Worm (Caenorhabditis elegans) whole organism, late embryonic: ENCODE data around the gene F14F3.4.
A peak's percentile ranks its signal among the peaks of the same experiment; 100 is the strongest.

Experiments
- C08G9.2 ChIP-seq: sonication (generic microtip); optimal IDR thresholded peaks from 2 replicates; lab custom pipeline; 2016; ENCODE audit warnings: mild to moderate bottlenecking, missing genetic modification characterization, moderate library complexity, missing compliant biosample characterization
- F13H6.1 ChIP-seq: sonication (generic microtip); optimal IDR thresholded peaks from 2 replicates; lab custom pipeline; 2016; ENCODE audit warnings: missing genetic modification characterization, missing compliant biosample characterization
- K09A11.1 ChIP-seq: sonication (generic microtip); optimal IDR thresholded peaks from 2 replicates; lab custom pipeline; 2017; ENCODE audit warnings: antibody characterized with exemption, mild to moderate bottlenecking, missing genetic modification characterization, missing compliant biosample characterization; ENCODE audit not compliant: insufficient read depth
- Y22D7AL.16 ChIP-seq: sonication (generic microtip); optimal IDR thresholded peaks from 2 replicates; lab custom pipeline; 2016; ENCODE audit warnings: missing genetic modification characterization, missing compliant biosample characterization
- ahr-1 ChIP-seq: sonication (generic microtip); optimal IDR thresholded peaks from 2 replicates; lab custom pipeline; 2016; ENCODE audit warnings: missing genetic modification characterization, missing compliant biosample characterization
- ceh-18 ChIP-seq: sonication (generic microtip); optimal IDR thresholded peaks from 2 replicates; lab custom pipeline; 2016; ENCODE audit warnings: missing genetic modification characterization, missing compliant biosample characterization
- ceh-2 ChIP-seq: sonication (generic microtip); optimal IDR thresholded peaks from 2 replicates; lab custom pipeline; 2016; ENCODE audit warnings: missing genotype, missing genetic modification characterization, missing compliant biosample characterization
- ceh-24 ChIP-seq: sonication (generic microtip); optimal IDR thresholded peaks from 2 replicates; lab custom pipeline; 2016; ENCODE audit warnings: mild to moderate bottlenecking, missing genetic modification characterization, missing compliant biosample characterization
- ceh-30 ChIP-seq: fragments of 150-350 bp; optimal IDR thresholded peaks from 2 replicates; lab custom pipeline; 2014; ENCODE audit warnings: missing biosample characterization, missing genetic modification characterization
- ceh-31 ChIP-seq: sonication (generic microtip); optimal IDR thresholded peaks from 2 replicates; lab custom pipeline; 2016; ENCODE audit warnings: missing genetic modification characterization, missing compliant biosample characterization
- ceh-34 ChIP-seq: sonication (generic microtip); optimal IDR thresholded peaks from 2 replicates; lab custom pipeline; 2016; ENCODE audit warnings: mild to moderate bottlenecking, missing genetic modification characterization, missing compliant biosample characterization
- ceh-6 ChIP-seq: fragments of 200-800 bp; sonication (Bioruptor generic); optimal IDR thresholded peaks from 2 replicates; lab custom pipeline; 2018; ENCODE audit warnings: mild to moderate bottlenecking, missing genetic modification characterization, missing compliant biosample characterization
- ceh-9 ChIP-seq: sonication (generic microtip); optimal IDR thresholded peaks from 2 replicates; lab custom pipeline; 2016; ENCODE audit warnings: mild to moderate bottlenecking, missing genetic modification characterization, inconsistent platforms, missing compliant biosample characterization
- che-1 ChIP-seq: sonication (generic microtip); optimal IDR thresholded peaks from 2 replicates; lab custom pipeline; 2016; ENCODE audit warnings: mild to moderate bottlenecking, missing genetic modification characterization, missing compliant biosample characterization
- dmd-4 ChIP-seq: sonication (generic microtip); optimal IDR thresholded peaks from 2 replicates; lab custom pipeline; 2016; ENCODE audit warnings: borderline replicate concordance, missing genetic modification characterization, missing compliant biosample characterization
- dve-1 ChIP-seq: sonication (generic microtip); optimal IDR thresholded peaks from 2 replicates; lab custom pipeline; 2017; ENCODE audit warnings: antibody characterized with exemption, mild to moderate bottlenecking, missing genetic modification characterization, missing compliant biosample characterization
- fkh-6 ChIP-seq: sonication (generic microtip); optimal IDR thresholded peaks from 2 replicates; lab custom pipeline; 2016; ENCODE audit warnings: missing genetic modification characterization, missing compliant biosample characterization
- hlh-15 ChIP-seq: sonication (generic microtip); optimal IDR thresholded peaks from 2 replicates; lab custom pipeline; 2016; ENCODE audit warnings: missing genetic modification characterization, missing compliant biosample characterization
- hlh-6 ChIP-seq: sonication (generic microtip); optimal IDR thresholded peaks from 2 replicates; lab custom pipeline; 2016; ENCODE audit warnings: missing genotype, missing genetic modification characterization, missing compliant biosample characterization
- lim-6 ChIP-seq: sonication (generic microtip); optimal IDR thresholded peaks from 2 replicates; lab custom pipeline; 2016; ENCODE audit warnings: missing genetic modification characterization, missing compliant biosample characterization
- nfya-1 ChIP-seq: sonication (generic microtip); optimal IDR thresholded peaks from 2 replicates; lab custom pipeline; 2017; ENCODE audit warnings: missing genetic modification characterization, mild to moderate bottlenecking, missing compliant biosample characterization, antibody characterized with exemption, moderate library complexity
- nhr-232 ChIP-seq: sonication (generic microtip); optimal IDR thresholded peaks from 2 replicates; lab custom pipeline; 2016; ENCODE audit warnings: missing genetic modification characterization, missing compliant biosample characterization
- npax-4 ChIP-seq: sonication (generic microtip); optimal IDR thresholded peaks from 2 replicates; lab custom pipeline; 2016; ENCODE audit warnings: missing genetic modification characterization, missing compliant biosample characterization
- pag-3 ChIP-seq: sonication (generic microtip); optimal IDR thresholded peaks from 2 replicates; lab custom pipeline; 2016; ENCODE audit warnings: missing compliant biosample characterization, missing genetic modification characterization, borderline replicate concordance
- pax-1 ChIP-seq: fragments of 150-350 bp; optimal IDR thresholded peaks from 2 replicates; lab custom pipeline; 2014; ENCODE audit warnings: missing biosample characterization, missing genetic modification characterization
- pha-2 ChIP-seq: sonication (generic microtip); optimal IDR thresholded peaks from 2 replicates; lab custom pipeline; 2017; ENCODE audit warnings: mild to moderate bottlenecking, missing genetic modification characterization, missing compliant biosample characterization
- pha-4 ChIP-seq: fragments of 150-350 bp; optimal IDR thresholded peaks from 2 replicates; lab custom pipeline; 2018; ENCODE audit warnings: missing biosample characterization, missing genetic modification reagents, missing genetic modification characterization
- pqm-1 ChIP-seq: sonication (generic microtip); optimal IDR thresholded peaks from 2 replicates; lab custom pipeline; 2016; ENCODE audit warnings: missing genetic modification characterization, missing compliant biosample characterization
- sox-2 ChIP-seq: fragments of 200-800 bp; sonication (Bioruptor generic); IDR thresholded peaks from 2 replicates; pipeline ENCODE4 v1.3.6; 2022; ENCODE audit warnings: missing genetic modification reagents, missing genetic modification characterization, missing compliant biosample characterization
- sox-4 ChIP-seq: sonication (generic microtip); optimal IDR thresholded peaks from 2 replicates; lab custom pipeline; 2017; ENCODE audit warnings: mild to moderate bottlenecking, missing genetic modification characterization, inconsistent platforms, missing compliant biosample characterization
- tbx-2 ChIP-seq: sonication (generic microtip); optimal IDR thresholded peaks from 2 replicates; lab custom pipeline; 2016; ENCODE audit warnings: missing genetic modification characterization, missing compliant biosample characterization
- unc-3 ChIP-seq, 2 experiments: fragments of 200-800 bp in 1 of 2; sonication (Bioruptor generic) in 1 of 2; sonication (generic microtip) in 1 of 2; conservative IDR thresholded peaks in 1 of 2; optimal IDR thresholded peaks in 1 of 2; 2 replicates each; pipeline versions ENCODE4 v1.3.6 to Lab custom; 2016 to 2022; ENCODE audit warnings: missing compliant biosample characterization in 2 of 2, missing genetic modification characterization in 2 of 2, missing genetic modification reagents in 1 of 2
- unc-42 ChIP-seq: sonication (generic microtip); optimal IDR thresholded peaks from 2 replicates; lab custom pipeline; 2016; ENCODE audit warnings: missing genotype, missing genetic modification characterization, missing compliant biosample characterization
- ztf-16 ChIP-seq: sonication (generic microtip); optimal IDR thresholded peaks from 2 replicates; lab custom pipeline; 2017; ENCODE audit warnings: missing genetic modification characterization, missing compliant biosample characterization

Gene F14F3.4

ce11 chrX:10514834-10515233 lies 6.4 kb downstream of the F14F3.4 start:
- TF ChIP-seq sox-2, result no peak
- TF ChIP-seq nfya-1 (tag; lab: Kevin White, UChicago), result peak; percentile 59

DNA sequence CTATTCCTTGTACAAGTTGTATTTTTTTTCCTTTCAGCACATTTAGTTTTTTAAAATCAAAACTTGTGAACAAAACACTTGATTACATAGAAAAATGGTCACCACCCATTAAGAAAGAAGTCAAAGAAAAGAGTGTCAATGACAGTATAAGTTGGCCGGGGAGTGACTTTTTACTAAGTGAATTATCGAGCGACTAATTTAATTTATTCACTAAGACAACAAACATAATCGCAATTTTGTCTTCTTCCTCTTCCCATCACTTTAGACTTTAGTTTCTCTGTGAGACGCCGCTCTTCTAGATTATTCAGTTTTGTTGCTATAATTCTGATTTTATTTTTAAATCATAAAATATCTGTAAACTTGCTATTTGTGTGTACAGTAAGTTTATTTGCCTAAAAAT lies 7.2 kb downstream of the F14F3.4 start:
- TF ChIP-seq sox-2 (no peak), dve-1 (tag; lab: Kevin White, UChicago) (no peak)

ce11 chrX:10507971-10508370 lies 13.2 kb downstream of the F14F3.4 start:
- TF ChIP-seq unc-3 (GFP tag; conservative IDR thresholded peaks at IDR 0.05; lab: Robert Waterston, UW), result no peak
- TF ChIP-seq unc-3 (tag; optimal IDR thresholded peaks at IDR 0.05; lab: Kevin White, UChicago), result no peak
- TF ChIP-seq nfya-1 (tag; lab: Kevin White, UChicago), result no peak

- TF ChIP-seq unc-42 (tag; lab: Kevin White, UChicago) (no peak), nfya-1 (tag; lab: Kevin White, UChicago) (peak; percentile 80), ceh-2 (no peak), ceh-31 (tag; lab: Kevin White, UChicago) (peak; percentile 37), ceh-9 (no peak), pax-1 (tag; lab: Kevin White, UChicago) (no peak), sox-4 (tag; lab: Kevin White, UChicago) (no peak), hlh-15 (tag; lab: Kevin White, UChicago) (no peak), lim-6 (tag; lab: Kevin White, UChicago) (no peak), dmd-4 (no peak), pag-3 (tag; lab: Kevin White, UChicago) (no peak)
Measured at ce11 chrX:10505193-10505592, 16.0 kb downstream of the F14F3.4 start.

ce11 chrX:10503393-10503792 lies 17.8 kb downstream of the F14F3.4 start:
- TF ChIP-seq pqm-1 (tag; lab: Kevin White, UChicago), result no peak
- TF ChIP-seq pag-3 (tag; lab: Kevin White, UChicago), result no peak
- TF ChIP-seq dve-1 (tag; lab: Kevin White, UChicago), result no peak
- TF ChIP-seq Y22D7AL.16 (tag; lab: Kevin White, UChicago), result no peak
- TF ChIP-seq C08G9.2 (tag; lab: Kevin White, UChicago), result no peak
- TF ChIP-seq ceh-24 (tag; lab: Kevin White, UChicago), result no peak
- TF ChIP-seq ceh-18, result no peak

DNA sequence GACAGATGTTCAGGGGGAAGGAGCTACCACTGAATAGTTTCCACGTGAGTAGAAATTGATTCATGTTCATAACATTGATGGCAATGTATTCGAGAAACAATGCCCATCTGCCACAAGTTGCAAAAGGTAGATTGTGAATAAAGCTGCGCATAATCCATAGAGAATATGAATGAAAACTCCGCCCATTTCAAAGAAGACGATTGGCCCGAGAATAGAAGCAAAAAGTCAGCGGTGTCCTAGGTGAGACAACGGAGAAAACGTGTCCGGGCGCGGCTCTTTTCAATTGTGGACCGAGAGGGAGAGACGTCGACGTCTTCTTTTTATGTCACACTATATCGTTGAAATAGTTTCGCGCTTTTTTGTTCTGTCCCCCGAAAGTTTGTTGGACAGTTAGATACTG lies 21.6 kb downstream of the F14F3.4 start, which contains the start of gene vab-3:
TSS of gene vab-3 (plus strand) at position 301 of the 400 bp plus-strand sequence.
- TF ChIP-seq dve-1 (tag; lab: Kevin White, UChicago), result no peak
- no peak for TF ChIP-seq ceh-18
- TF ChIP-seq ceh-31 (tag; lab: Kevin White, UChicago), result peak; percentile 22

DNA sequence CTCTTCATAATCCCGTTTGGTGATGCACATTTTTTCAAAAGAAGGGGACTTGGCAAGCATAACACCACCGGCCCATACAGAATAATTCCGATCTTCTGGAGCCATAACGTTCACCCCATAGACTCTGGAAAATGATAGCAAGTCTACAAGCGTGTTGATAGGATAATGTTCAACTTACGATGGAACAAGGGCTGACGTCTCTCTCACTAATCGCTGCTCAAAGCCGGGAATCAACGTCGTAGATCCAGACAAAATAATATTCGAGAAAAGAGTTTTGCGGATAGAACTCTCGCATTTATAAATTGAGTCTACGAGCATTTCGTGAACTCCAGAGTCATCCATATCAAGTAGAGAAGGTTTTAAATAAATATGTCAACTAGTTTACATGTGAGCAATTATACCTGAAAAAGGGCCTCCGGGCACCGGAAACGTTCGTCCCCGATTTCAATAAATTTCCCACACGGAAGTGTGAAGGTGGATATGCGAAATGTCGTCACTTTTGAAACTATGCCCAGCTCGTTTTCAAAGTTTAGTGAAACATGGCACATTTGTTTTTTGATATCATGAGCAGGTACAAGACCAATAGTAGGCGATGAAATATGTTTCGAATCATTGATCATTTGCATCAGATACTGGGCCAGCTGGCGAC lies 29.2 kb downstream of the F14F3.4 start:
- no peak for TF ChIP-seq ceh-34
- no peak for TF ChIP-seq sox-4 (tag; lab: Kevin White, UChicago)
- no peak for TF ChIP-seq ceh-30 (tag; lab: Kevin White, UChicago)
- TF ChIP-seq pha-4 (tag; lab: Kevin White, UChicago), result no peak
- TF ChIP-seq fkh-6, result no peak
- no peak for TF ChIP-seq lim-6 (tag; lab: Kevin White, UChicago)
- TF ChIP-seq ztf-16 (tag; lab: Kevin White, UChicago), result no peak
- no peak for TF ChIP-seq F13H6.1 (tag; lab: Kevin White, UChicago)
- no peak for TF ChIP-seq ahr-1
- TF ChIP-seq pha-2 (tag; lab: Kevin White, UChicago), result no peak
- no peak for TF ChIP-seq nhr-232 (tag; lab: Kevin White, UChicago)
- TF ChIP-seq che-1 (tag; lab: Kevin White, UChicago), result no peak
- TF ChIP-seq hlh-6, result no peak
- TF ChIP-seq K09A11.1, result no peak
- TF ChIP-seq hlh-15 (tag; lab: Kevin White, UChicago), result no peak
- no peak for TF ChIP-seq tbx-2 (tag; lab: Kevin White, UChicago)
- no peak for TF ChIP-seq ceh-6 (GFP tag; lab: Kevin White, UChicago)
- no peak for TF ChIP-seq npax-4 (tag; lab: Kevin White, UChicago)
